Fruit fly (Drosophila melanogaster): ENCODE measurements around the gene CG43127.

- no peak for TF ChIP-seq h (GFP tag; optimal IDR thresholded peaks at IDR 0.05)
- TF ChIP-seq pan (optimal IDR thresholded peaks at IDR 0.05) = no peak
- TF ChIP-seq sage (GFP tag; optimal IDR thresholded peaks at IDR 0.05) = no peak
- TF ChIP-seq br (GFP tag; optimal IDR thresholded peaks at IDR 0.05) = no peak
- no peak for TF ChIP-seq brk (GFP tag; optimal IDR thresholded peaks at IDR 0.05)
- TF ChIP-seq Myc (optimal IDR thresholded peaks at IDR 0.05) = no peak
- TF ChIP-seq usp (GFP tag; optimal IDR thresholded peaks at IDR 0.05) = no peak
- no peak for TF ChIP-seq psq (GFP tag; optimal IDR thresholded peaks at IDR 0.05)
- no peak for TF ChIP-seq N (GFP tag; optimal IDR thresholded peaks at IDR 0.05)
- no peak for TF ChIP-seq Hnf4 (GFP tag; optimal IDR thresholded peaks at IDR 0.05)
- TF ChIP-seq dsf (GFP tag; optimal IDR thresholded peaks at IDR 0.05; ENCODE audit: borderline replicate concordance) = no peak
Measured at dm6 chr3L:10669592-10670400, 44.4 kb upstream of the CG43127 start.
